Fruit fly (Drosophila melanogaster) whole organism, embryonic: Measurements from ENCODE around the gene Teh1.
A peak's percentile ranks its signal among the peaks of the same experiment; 100 is the strongest.

Experiments
- ATbp ChIP-seq: fragments of 200-800 bp; sonication (Bioruptor generic); optimal IDR thresholded peaks from 2 replicates; lab custom pipeline; 2017; ENCODE audit warnings: missing biosample characterization, mild to moderate bottlenecking, missing genetic modification characterization, missing genetic modification reagents
- CG11085 ChIP-seq: fragments of 200-800 bp; sonication (Bioruptor generic); IDR thresholded peaks from 2 replicates; pipeline ENCODE4 v1.3.6; 2022; ENCODE audit warnings: missing biosample characterization, missing genetic modification characterization
- CG11398 ChIP-seq: fragments of 200-800 bp; sonication (Bioruptor generic); optimal IDR thresholded peaks from 2 replicates; lab custom pipeline; 2016; ENCODE audit warnings: missing biosample characterization, missing genetic modification characterization
- CG11560 ChIP-seq: fragments of 200-800 bp; sonication (Bioruptor generic); IDR thresholded peaks from 3 replicates; pipeline ENCODE4 v1.3.6; 2022; ENCODE audit warnings: missing biosample characterization, missing genetic modification characterization
- CG12744 ChIP-seq: fragments of 200-800 bp; sonication (Bioruptor generic); optimal IDR thresholded peaks from 2 replicates; lab custom pipeline; 2016; ENCODE audit warnings: missing biosample characterization, missing genetic modification characterization
- CG14014 ChIP-seq: fragments of 200-800 bp; sonication (Bioruptor generic); IDR thresholded peaks from 2 replicates; pipeline ENCODE4 v1.3.6; 2022; ENCODE audit warnings: missing biosample characterization, missing genetic modification characterization
- CG1529 ChIP-seq: fragments of 200-800 bp; sonication (Bioruptor generic); optimal IDR thresholded peaks from 3 replicates; lab custom pipeline; 2018; ENCODE audit warnings: missing biosample characterization, missing genetic modification characterization
- CG15479 ChIP-seq: fragments of 200-800 bp; sonication (Bioruptor generic); optimal IDR thresholded peaks from 3 replicates; lab custom pipeline; 2019; ENCODE audit warnings: missing biosample characterization, mild to moderate bottlenecking, missing genetic modification characterization, moderate library complexity
- CG16863 ChIP-seq: fragments of 200-800 bp; sonication (Bioruptor generic); optimal IDR thresholded peaks from 3 replicates; lab custom pipeline; 2016; ENCODE audit warnings: missing biosample characterization, missing genetic modification characterization
- CG17361 ChIP-seq: fragments of 200-800 bp; sonication (Bioruptor generic); IDR thresholded peaks from 3 replicates; pipeline ENCODE4 v1.3.6; 2022; ENCODE audit warnings: missing biosample characterization, missing genetic modification characterization
- CG18619 ChIP-seq: fragments of 200-800 bp; sonication (Bioruptor generic); optimal IDR thresholded peaks from 3 replicates; lab custom pipeline; 2017; ENCODE audit warnings: missing biosample characterization, mild to moderate bottlenecking, missing genetic modification characterization
- CG30020 ChIP-seq: fragments of 200-800 bp; optimal IDR thresholded peaks from 2 replicates; lab custom pipeline; 2019; ENCODE audit warnings: missing biosample characterization, mild to moderate bottlenecking, missing genetic modification characterization, moderate library complexity
- CG31388 ChIP-seq: fragments of 200-800 bp; sonication (Bioruptor generic); optimal IDR thresholded peaks from 2 replicates; lab custom pipeline; 2016; ENCODE audit warnings: missing biosample characterization, missing genetic modification characterization
- CG34422 ChIP-seq: fragments of 200-800 bp; sonication (Bioruptor generic); IDR thresholded peaks from 3 replicates; pipeline ENCODE4 v1.3.6; 2022; ENCODE audit warnings: missing biosample characterization, missing genetic modification characterization
- CG4328 ChIP-seq: fragments of 200-800 bp; sonication (Bioruptor generic); optimal IDR thresholded peaks from 3 replicates; lab custom pipeline; 2017; ENCODE audit warnings: missing biosample characterization, missing genetic modification reagents, missing genetic modification characterization
- CG4404 ChIP-seq: fragments of 200-800 bp; sonication (Bioruptor generic); IDR thresholded peaks from 2 replicates; pipeline ENCODE4 v1.3.6; 2022; ENCODE audit warnings: missing biosample characterization, missing genetic modification characterization
- CG7271 ChIP-seq: fragments of 200-800 bp; sonication (Bioruptor generic); optimal IDR thresholded peaks from 2 replicates; lab custom pipeline; 2018; ENCODE audit warnings: missing biosample characterization, mild to moderate bottlenecking, missing genetic modification characterization, moderate library complexity
- CG8924 ChIP-seq: fragments of 200-800 bp; optimal IDR thresholded peaks from 3 replicates; lab custom pipeline; 2019; ENCODE audit warnings: missing biosample characterization, mild to moderate bottlenecking, missing genetic modification characterization, moderate library complexity
- CG8944 ChIP-seq: fragments of 200-800 bp; sonication (Bioruptor generic); optimal IDR thresholded peaks from 3 replicates; lab custom pipeline; 2016; ENCODE audit warnings: missing biosample characterization, missing genetic modification characterization
- D ChIP-seq, 2 experiments: fragments of 200-800 bp in 1 of 2; fragments of >200 bp in 1 of 2; sonication (Bioruptor generic) in 1 of 2; optimal IDR thresholded peaks; 2 replicates in 1 of 2; 3 replicates in 1 of 2; lab custom pipeline; 2017; ENCODE audit warnings: mild to moderate bottlenecking in 1 of 2, missing biosample characterization in 1 of 2, missing genetic modification characterization in 1 of 2, missing genetic modification reagents in 1 of 2
- Drgx ChIP-seq: fragments of 200-800 bp; sonication (Bioruptor generic); IDR thresholded peaks from 2 replicates; pipeline ENCODE4 v1.3.6; 2022; ENCODE audit warnings: missing biosample characterization, missing genetic modification characterization
- ERR ChIP-seq: fragments of 200-800 bp; sonication (Bioruptor generic); optimal IDR thresholded peaks from 2 replicates; lab custom pipeline; 2016; ENCODE audit warnings: missing biosample characterization, missing genetic modification characterization
- Hmx ChIP-seq: fragments of 200-800 bp; sonication (Bioruptor generic); optimal IDR thresholded peaks from 2 replicates; lab custom pipeline; 2016; ENCODE audit warnings: missing biosample characterization, missing genetic modification characterization
- Neu2 ChIP-seq: fragments of 200-800 bp; sonication (Bioruptor generic); optimal IDR thresholded peaks from 3 replicates; lab custom pipeline; 2016; ENCODE audit warnings: missing biosample characterization, missing genetic modification characterization, borderline replicate concordance
- NfI ChIP-seq: fragments of 200-800 bp; sonication (Bioruptor generic); optimal IDR thresholded peaks from 3 replicates; lab custom pipeline; 2018; ENCODE audit warnings: missing biosample characterization, mild to moderate bottlenecking, missing genetic modification characterization, moderate library complexity
- Oaz ChIP-seq: fragments of 200-800 bp; sonication (Bioruptor generic); IDR thresholded peaks from 2 replicates; pipeline ENCODE4 v1.3.6; 2022; ENCODE audit warnings: missing biosample characterization, missing genetic modification characterization
- Opbp ChIP-seq: fragments of 200-800 bp; sonication (Bioruptor generic); IDR thresholded peaks from 3 replicates; pipeline ENCODE4 v1.3.6; 2022; ENCODE audit warnings: missing biosample characterization, missing genetic modification characterization; ENCODE audit not compliant: partially characterized antibody
- Scr ChIP-seq: fragments of 200-800 bp; sonication (Bioruptor generic); IDR thresholded peaks from 2 replicates; pipeline ENCODE4 v1.3.6; 2022; ENCODE audit warnings: missing biosample characterization, missing genetic modification characterization; ENCODE audit not compliant: partially characterized antibody
- Side ChIP-seq: fragments of 200-800 bp; sonication (Bioruptor generic); optimal IDR thresholded peaks from 2 replicates; lab custom pipeline; 2016; ENCODE audit warnings: missing biosample characterization, missing genetic modification characterization
- TFAM ChIP-seq: fragments of 200-800 bp; sonication (Bioruptor generic); optimal IDR thresholded peaks from 2 replicates; lab custom pipeline; 2017; ENCODE audit warnings: missing biosample characterization, missing genetic modification characterization, inconsistent platforms
- Xrp1 ChIP-seq: fragments of 200-800 bp; sonication (Bioruptor generic); IDR thresholded peaks from 2 replicates; pipeline ENCODE4 v1.3.6; 2022; ENCODE audit warnings: missing biosample characterization, missing genetic modification characterization
- YL-1 ChIP-seq: fragments of 200-800 bp; sonication (Bioruptor generic); optimal IDR thresholded peaks from 3 replicates; lab custom pipeline; 2017; ENCODE audit warnings: missing biosample characterization, mild to moderate bottlenecking, missing genetic modification characterization
- dan ChIP-seq: fragments of 200-800 bp; sonication (Bioruptor generic); IDR thresholded peaks from 2 replicates; pipeline ENCODE4 v1.3.6; 2022; ENCODE audit warnings: missing biosample characterization, missing genetic modification characterization
- dmrt99B ChIP-seq: fragments of 200-800 bp; sonication (Bioruptor generic); optimal IDR thresholded peaks from 2 replicates; lab custom pipeline; 2018; ENCODE audit warnings: missing biosample characterization, mild to moderate bottlenecking, missing genetic modification characterization, moderate library complexity
- fu2 ChIP-seq: fragments of 200-800 bp; sonication (Bioruptor generic); optimal IDR thresholded peaks from 2 replicates; lab custom pipeline; 2016; ENCODE audit warnings: missing biosample characterization, missing genetic modification characterization
- gem ChIP-seq: fragments of 200-800 bp; sonication (Bioruptor generic); optimal IDR thresholded peaks from 2 replicates; lab custom pipeline; 2019; ENCODE audit warnings: missing biosample characterization, mild to moderate bottlenecking, missing genetic modification characterization, moderate library complexity
- gfzf ChIP-seq: fragments of 200-800 bp; sonication (Bioruptor generic); optimal IDR thresholded peaks from 2 replicates; lab custom pipeline; 2016; ENCODE audit warnings: missing biosample characterization, mild to moderate bottlenecking, missing genetic modification characterization, moderate library complexity
- hb ChIP-seq: fragments of 200-800 bp; sonication (Bioruptor generic); IDR thresholded peaks from 3 replicates; pipeline ENCODE4 v1.3.6; 2022; ENCODE audit warnings: missing biosample characterization, missing genetic modification characterization; ENCODE audit not compliant: partially characterized antibody
- hbn ChIP-seq: fragments of 200-800 bp; sonication (Bioruptor generic); IDR thresholded peaks from 2 replicates; pipeline ENCODE4 v1.3.6; 2022; ENCODE audit warnings: missing biosample characterization, missing genetic modification characterization; ENCODE audit not compliant: partially characterized antibody
- her ChIP-seq: fragments of 200-800 bp; sonication (Bioruptor generic); optimal IDR thresholded peaks from 2 replicates; lab custom pipeline; 2016; ENCODE audit warnings: missing biosample characterization, missing genetic modification characterization
- insv ChIP-seq, 2 experiments: fragments of 200-800 bp; sonication (Bioruptor generic); optimal IDR thresholded peaks; 3 replicates each; lab custom pipeline; 2016 to 2018; ENCODE audit warnings: missing biosample characterization in 2 of 2, missing genetic modification characterization in 2 of 2
- odd ChIP-seq: fragments of 200-800 bp; sonication (Bioruptor generic); optimal IDR thresholded peaks from 2 replicates; lab custom pipeline; 2017; ENCODE audit warnings: missing biosample characterization, mild to moderate bottlenecking, missing genetic modification characterization
- sc ChIP-seq, 3 experiments: fragments of >200 bp in 2 of 3; fragments of 200-800 bp in 1 of 3; sonication (Bioruptor generic) in 1 of 3; optimal IDR thresholded peaks; 2 replicates in 2 of 3; 3 replicates in 1 of 3; lab custom pipeline; 2017; ENCODE audit warnings: mild to moderate bottlenecking in 1 of 3, missing biosample characterization in 1 of 3, missing genetic modification characterization in 1 of 3, missing genetic modification reagents in 1 of 3
- schlank ChIP-seq: fragments of 200-800 bp; sonication (Bioruptor generic); optimal IDR thresholded peaks from 2 replicates; lab custom pipeline; 2018; ENCODE audit warnings: missing biosample characterization, mild to moderate bottlenecking, missing genetic modification characterization
- sima ChIP-seq: fragments of 200-800 bp; sonication (Bioruptor generic); optimal IDR thresholded peaks from 2 replicates; lab custom pipeline; 2016; ENCODE audit warnings: missing biosample characterization, missing genetic modification characterization
- sr ChIP-seq: fragments of 200-800 bp; sonication (Bioruptor generic); IDR thresholded peaks from 3 replicates; pipeline ENCODE4 v1.3.6; 2022; ENCODE audit warnings: missing biosample characterization, missing genetic modification characterization
- sug ChIP-seq: fragments of 200-800 bp; optimal IDR thresholded peaks from 2 replicates; lab custom pipeline; 2019; ENCODE audit warnings: missing biosample characterization, mild to moderate bottlenecking, missing genetic modification characterization, moderate library complexity
- wek ChIP-seq: fragments of 200-800 bp; sonication (Bioruptor generic); optimal IDR thresholded peaks from 3 replicates; lab custom pipeline; 2018; ENCODE audit warnings: missing biosample characterization, mild to moderate bottlenecking, missing genetic modification characterization, moderate library complexity
- zf30C ChIP-seq: fragments of 200-800 bp; sonication (Bioruptor generic); optimal IDR thresholded peaks from 3 replicates; lab custom pipeline; 2018; ENCODE audit warnings: missing biosample characterization, mild to moderate bottlenecking, missing genetic modification characterization

Gene Teh1

DNA sequence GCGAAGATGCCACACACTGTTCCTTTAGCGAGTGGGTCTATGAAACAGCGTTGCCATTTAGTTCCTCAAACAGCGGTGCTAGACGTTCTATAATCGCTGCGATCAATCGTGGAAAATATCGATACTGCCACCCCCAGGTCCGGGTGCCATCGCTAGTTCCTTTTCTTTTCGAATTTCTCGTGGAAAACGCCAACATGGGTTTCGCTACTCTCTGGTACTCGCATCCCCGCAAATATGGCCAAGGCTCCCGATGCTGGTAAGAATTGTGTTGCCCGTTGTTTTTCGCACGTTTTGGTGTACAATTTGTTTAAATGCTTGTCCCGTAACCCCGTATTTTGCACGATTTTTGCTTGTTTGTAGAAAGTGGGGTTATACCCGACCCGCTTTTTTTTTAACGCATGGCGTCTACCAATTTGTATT lies 90.0 kb downstream of the Teh1 start, which contains the start of gene RpS29 (continued):
- TF ChIP-seq ERR (GFP tag; lab: Kevin White, UChicago) (peak; percentile 85), CG7271 (tag; lab: Kevin White, UChicago) (peak; percentile 60), insv (GFP tag; optimal IDR thresholded peaks at IDR 0.05; lab: Kevin White, UChicago) (peak in 1 of 2 experiments; percentile 73), ATbp (peak; percentile 10), sc (optimal IDR thresholded peaks at IDR 0.05; lab: Kevin White, UChicago) (no peak), sc (GFP tag; optimal IDR thresholded peaks at IDR 0.05; lab: Kevin White, UChicago) (no peak), Oaz (GFP tag; lab: Robert Waterston, UW) (peak; percentile 31; the same call in 1 of the 2 replicates), Neu2 (peak; percentile 56), wek (peak; percentile 68), CG18619 (GFP tag; lab: Kevin White, UChicago) (peak; percentile 83), CG14014 (peak; percentile 79), Opbp (GFP tag; lab: Robert Waterston, UW) (peak; percentile 97), CG11398 (GFP tag; lab: Kevin White, UChicago) (peak; percentile 65), CG16863 (GFP tag; lab: Kevin White, UChicago) (peak; percentile 77), her (GFP tag; lab: Kevin White, UChicago) (peak; percentile 89), CG8924 (tag; lab: Kevin White, UChicago) (peak; percentile 58), dmrt99B (tag; lab: Kevin White, UChicago) (peak; percentile 44), Drgx (GFP tag; lab: Robert Waterston, UW) (0 out of 2 replicates have a peak, but pooled peaks have one; percentile 33), sr (peak; percentile 61; the same call in 2 of the 3 replicates), CG11085 (GFP tag; lab: Robert Waterston, UW) (peak; percentile 79), hb (peak; percentile 89), CG4328 (GFP tag; lab: Kevin White, UChicago) (peak; percentile 87), CG17361 (peak; percentile 68), zf30C (GFP tag; lab: Kevin White, UChicago) (peak; percentile 57), NfI (GFP tag; lab: Kevin White, UChicago) (peak; percentile 87), YL-1 (GFP tag; lab: Kevin White, UChicago) (peak; percentile 99), Side (GFP tag; lab: Kevin White, UChicago) (peak; percentile 86), dan (GFP tag; lab: Robert Waterston, UW) (no peak), TFAM (no peak), CG31388 (GFP tag; lab: Kevin White, UChicago) (no peak), schlank (tag; lab: Kevin White, UChicago) (peak; percentile 85), CG30020 (tag; lab: Kevin White, UChicago) (peak; percentile 44), sug (tag; lab: Kevin White, UChicago) (peak; percentile 89), gfzf (peak; percentile 54), CG8944 (GFP tag; lab: Kevin White, UChicago) (peak; percentile 84), sima (peak; percentile 44), gem (tag; lab: Kevin White, UChicago) (peak; percentile 61), Scr (GFP tag; lab: Robert Waterston, UW) (peak; percentile 91), CG12744 (GFP tag; lab: Kevin White, UChicago) (peak; percentile 77), CG15479 (GFP tag; lab: Kevin White, UChicago) (no peak), Hmx (no peak), odd (GFP tag; lab: Kevin White, UChicago) (peak; percentile 72), CG1529 (GFP tag; lab: Kevin White, UChicago) (peak; percentile 32), fu2 (GFP tag; lab: Kevin White, UChicago) (peak; percentile 84), Xrp1 (peak; percentile 63), CG34422 (GFP tag; lab: Robert Waterston, UW) (peak; percentile 89), CG11560 (tag; lab: Robert Waterston, UW) (peak; percentile 74; the same call in 2 of the 3 replicates), CG4404 (GFP tag; lab: Robert Waterston, UW) (peak; percentile 46; the same call in 1 of the 2 replicates), D (optimal IDR thresholded peaks at IDR 0.05; lab: Kevin White, UChicago) (no peak), D (GFP tag; optimal IDR thresholded peaks at IDR 0.05; lab: Kevin White, UChicago) (peak; percentile 60), hbn (GFP tag; lab: Robert Waterston, UW) (peak; percentile 96)
